Worm (Caenorhabditis elegans): ENCODE results near the gene hipr-1.

hipr-1 gene

ce11 chrIII:8725224-8725623, 5.2 kb downstream of the hipr-1 start:
- no peak for TF ChIP-seq zag-1 (tag; optimal IDR thresholded peaks at IDR 0.05)
- no peak for TF ChIP-seq nhr-23 (tag; optimal IDR thresholded peaks at IDR 0.05)
- no peak for TF ChIP-seq nhr-6 (tag; optimal IDR thresholded peaks at IDR 0.05)
- TF ChIP-seq nhr-77 (tag; optimal IDR thresholded peaks at IDR 0.05): no peak
- no peak for TF ChIP-seq ceh-82 (tag; optimal IDR thresholded peaks at IDR 0.05)
- TF ChIP-seq elt-1 (tag; optimal IDR thresholded peaks at IDR 0.05): no peak
- no peak for TF ChIP-seq sem-4 (tag; optimal IDR thresholded peaks at IDR 0.05)
- no peak for TF ChIP-seq crh-2 (tag; optimal IDR thresholded peaks at IDR 0.05)
- no peak for TF ChIP-seq unc-55 (GFP tag; optimal IDR thresholded peaks at IDR 0.05)
- no peak for TF ChIP-seq Y55F3AM.14 (GFP tag; optimal IDR thresholded peaks at IDR 0.05)
- TF ChIP-seq nhr-237 (tag; optimal IDR thresholded peaks at IDR 0.05): no peak
- no peak for TF ChIP-seq ceh-16 (tag; optimal IDR thresholded peaks at IDR 0.05)
- no peak for TF ChIP-seq fos-1 (tag; optimal IDR thresholded peaks at IDR 0.05)
- TF ChIP-seq lin-39 (tag; optimal IDR thresholded peaks at IDR 0.05): no peak
- TF ChIP-seq snpc-4 (tag; optimal IDR thresholded peaks at IDR 0.05): no peak
- TF ChIP-seq lsy-2 (tag; optimal IDR thresholded peaks at IDR 0.05): no peak
- TF ChIP-seq nhr-11 (tag; optimal IDR thresholded peaks at IDR 0.05): no peak
- no peak for TF ChIP-seq C34F6.9 (tag; optimal IDR thresholded peaks at IDR 0.05)
- TF ChIP-seq R02D3.7 (tag; optimal IDR thresholded peaks at IDR 0.05): no peak
- TF ChIP-seq lin-11 (tag; optimal IDR thresholded peaks at IDR 0.05): no peak

ce11 chrIII:8726019-8726894, 6.3 kb downstream of the hipr-1 start:
- no peak for TF ChIP-seq skn-1 (tag; optimal IDR thresholded peaks at IDR 0.05)
- no peak for TF ChIP-seq lin-13 (GFP tag; optimal IDR thresholded peaks at IDR 0.05)
- TF ChIP-seq gmeb-1 (tag; optimal IDR thresholded peaks at IDR 0.05): no peak
- no peak for TF ChIP-seq nhr-25 (tag; optimal IDR thresholded peaks at IDR 0.05)
- TF ChIP-seq lsy-2 (tag; optimal IDR thresholded peaks at IDR 0.05): no peak
- TF ChIP-seq Y55F3AM.14 (GFP tag; optimal IDR thresholded peaks at IDR 0.05): no peak
- no peak for TF ChIP-seq elt-3 (tag; optimal IDR thresholded peaks at IDR 0.05)
- no peak for TF ChIP-seq nhr-12 (tag; optimal IDR thresholded peaks at IDR 0.05)
- no peak for TF ChIP-seq snpc-4 (tag; optimal IDR thresholded peaks at IDR 0.05)
- no peak for TF ChIP-seq aly-2 (tag; optimal IDR thresholded peaks at IDR 0.05)
- TF ChIP-seq nhr-77 (tag; optimal IDR thresholded peaks at IDR 0.05): no peak
- TF ChIP-seq ztf-11 (tag; optimal IDR thresholded peaks at IDR 0.05): no peak
- TF ChIP-seq ztf-4 (tag; optimal IDR thresholded peaks at IDR 0.05): no peak
- no peak for TF ChIP-seq egl-27 (tag; optimal IDR thresholded peaks at IDR 0.05)
- no peak for TF ChIP-seq crh-2 (tag; optimal IDR thresholded peaks at IDR 0.05)
- TF ChIP-seq mab-5 (tag; optimal IDR thresholded peaks at IDR 0.05): no peak
- no peak for TF ChIP-seq unc-39 (tag; optimal IDR thresholded peaks at IDR 0.05)
- no peak for TF ChIP-seq alr-1 (tag; optimal IDR thresholded peaks at IDR 0.05)
- TF ChIP-seq mdl-1 (tag; optimal IDR thresholded peaks at IDR 0.05): no peak
- no peak for TF ChIP-seq unc-62 (GFP tag; optimal IDR thresholded peaks at IDR 0.05)

- no peak for TF ChIP-seq snpc-4 (tag; optimal IDR thresholded peaks at IDR 0.05)
- TF ChIP-seq peb-1 (tag; optimal IDR thresholded peaks at IDR 0.05): no peak
- TF ChIP-seq sma-9 (GFP tag; optimal IDR thresholded peaks at IDR 0.05): no peak
- TF ChIP-seq sma-9 (tag; optimal IDR thresholded peaks at IDR 0.05): no peak
Observed at ce11 chrIII:8731310-8731709, 11.3 kb downstream of the hipr-1 start, which contains the start of gene ZK370.4. Gene ZK370.4, minus strand, starts transcription at chrIII:8731410.

- TF ChIP-seq nhr-12 (tag; optimal IDR thresholded peaks at IDR 0.05) (no peak), nhr-21 (tag; optimal IDR thresholded peaks at IDR 0.05) (no peak), F13H6.1 (tag; optimal IDR thresholded peaks at IDR 0.05) (peak; percentile 2), blmp-1 (tag; optimal IDR thresholded peaks at IDR 0.05; ENCODE audit: insufficient read depth) (peak; percentile 28), lsy-2 (tag; optimal IDR thresholded peaks at IDR 0.05) (peak in 1 of 2 experiments; percentile 18), mbf-1 (tag; optimal IDR thresholded peaks at IDR 0.05) (no peak), ceh-16 (tag; optimal IDR thresholded peaks at IDR 0.05) (no peak), ztf-4 (tag; optimal IDR thresholded peaks at IDR 0.05) (peak; percentile 54), sma-9 (GFP tag; optimal IDR thresholded peaks at IDR 0.05) (peak; percentile 73), sma-9 (tag; optimal IDR thresholded peaks at IDR 0.05) (no peak), mdl-1 (tag; optimal IDR thresholded peaks at IDR 0.05) (peak in 1 of 2 experiments; percentile 33), nhr-25 (tag; optimal IDR thresholded peaks at IDR 0.05) (peak; percentile 25), R02D3.7 (tag; optimal IDR thresholded peaks at IDR 0.05) (no peak)
Observed at ce11 chrIII:8731973-8732372, 12.0 kb downstream of the hipr-1 start.
